Worm (Caenorhabditis elegans): ENCODE results near the gene try-8.

try-8 gene

DNA sequence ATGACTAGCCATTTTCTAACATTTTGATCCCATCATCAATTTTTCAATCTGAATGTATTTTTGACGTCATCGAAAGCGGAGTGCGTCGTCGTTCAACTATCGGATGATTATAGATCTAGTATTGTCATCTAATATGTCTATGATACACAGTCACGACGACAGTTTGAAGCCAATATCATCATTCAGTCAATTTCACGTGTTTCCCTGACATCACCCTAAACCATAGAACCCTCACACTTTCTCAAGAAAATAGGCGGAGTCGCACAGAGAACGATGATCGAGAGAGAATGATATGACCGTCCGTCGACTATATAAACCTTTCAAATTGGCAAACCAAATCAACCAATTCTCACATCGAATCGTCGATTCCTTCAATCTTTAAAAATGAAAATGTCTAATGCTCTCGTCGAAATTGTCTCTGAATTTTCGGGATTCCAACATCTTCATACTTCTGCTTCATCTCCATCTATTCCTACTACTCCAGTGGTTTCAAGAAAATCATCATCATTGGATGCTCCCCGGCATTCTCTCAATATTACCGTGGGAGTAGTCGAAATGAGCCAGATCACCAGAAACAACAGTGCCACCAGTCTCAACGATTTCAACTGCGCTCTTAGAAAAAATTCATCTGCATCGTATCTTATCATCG is 38.2 kb downstream of the try-8 start, which contains the start of gene F18E3.13:
Gene F18E3.13, plus strand, starts transcription at position 385 of the 649 bp plus-strand sequence.
- TF ChIP-seq nhr-11 (tag; optimal IDR thresholded peaks at IDR 0.05) (no peak), alr-1 (tag; optimal IDR thresholded peaks at IDR 0.05; ENCODE audit: borderline replicate concordance) (no peak), hpl-2 (GFP tag; optimal IDR thresholded peaks at IDR 0.05) (no peak), mab-9 (GFP tag; IDR thresholded peaks at IDR 0.05) (no peak), ceh-8 (GFP tag; optimal IDR thresholded peaks at IDR 0.05) (no peak), vab-15 (tag; optimal IDR thresholded peaks at IDR 0.05) (no peak), C34B4.2 (tag; optimal IDR thresholded peaks at IDR 0.05) (no peak), F16B12.6 (tag; optimal IDR thresholded peaks at IDR 0.05) (no peak), fkh-4 (tag; optimal IDR thresholded peaks at IDR 0.05; ENCODE audit: borderline replicate concordance) (no peak), fos-1 (tag; optimal IDR thresholded peaks at IDR 0.05) (no peak), nhr-90 (tag; optimal IDR thresholded peaks at IDR 0.05; ENCODE audit: poor library complexity) (peak; percentile 78), nhr-12 (tag; optimal IDR thresholded peaks at IDR 0.05) (no peak), lir-3 (tag; optimal IDR thresholded peaks at IDR 0.05; ENCODE audit: poor library complexity) (no peak), grh-1 (GFP tag; IDR thresholded peaks at IDR 0.05) (peak; percentile 53; the same call in 1 of the 2 replicates), sox-4 (tag; optimal IDR thresholded peaks at IDR 0.05) (no peak), ceh-90 (tag; optimal IDR thresholded peaks at IDR 0.05) (no peak), snpc-4 (tag; optimal IDR thresholded peaks at IDR 0.05) (no peak), lin-14 (GFP tag; optimal IDR thresholded peaks at IDR 0.05) (peak; percentile 71), C04F5.9 (tag; optimal IDR thresholded peaks at IDR 0.05) (no peak), lin-39 (tag; optimal IDR thresholded peaks at IDR 0.05) (no peak), nhr-20 (tag; optimal IDR thresholded peaks at IDR 0.05) (peak; percentile 95), nhr-47 (tag; optimal IDR thresholded peaks at IDR 0.05) (peak; percentile 34), skn-1 (tag; optimal IDR thresholded peaks at IDR 0.05) (peak; percentile 65), ets-5 (GFP tag; IDR thresholded peaks at IDR 0.05) (no peak), unc-98 (GFP tag; IDR thresholded peaks at IDR 0.05) (no peak), fkh-10 (GFP tag; optimal IDR thresholded peaks at IDR 0.05) (no peak), mef-2 (tag; optimal IDR thresholded peaks at IDR 0.05) (no peak), zag-1 (tag; optimal IDR thresholded peaks at IDR 0.05) (no peak), mep-1 (tag; optimal IDR thresholded peaks at IDR 0.05) (no peak), ztf-11 (tag; optimal IDR thresholded peaks at IDR 0.05) (no peak), nhr-77 (tag; optimal IDR thresholded peaks at IDR 0.05) (no peak), sup-37 (GFP tag; optimal IDR thresholded peaks at IDR 0.05) (no peak), pqm-1 (tag; optimal IDR thresholded peaks at IDR 0.05) (no peak), nhr-19 (GFP tag; conservative IDR thresholded peaks at IDR 0.05) (peak; percentile 97), unc-86 (tag; optimal IDR thresholded peaks at IDR 0.05) (no peak), irx-1 (tag; optimal IDR thresholded peaks at IDR 0.05) (no peak), blmp-1 (tag; optimal IDR thresholded peaks at IDR 0.05) (peak; percentile 90), nhr-85 (tag) (peak; percentile 98), swsn-7 (tag; optimal IDR thresholded peaks at IDR 0.05) (no peak), unc-30 (tag; optimal IDR thresholded peaks at IDR 0.05) (no peak), efl-1 (optimal IDR thresholded peaks at IDR 0.05) (no peak), efl-1 (GFP tag; optimal IDR thresholded peaks at IDR 0.05 in 1 of 2) (peak in 1 of 2 experiments; percentile 89), isw-1 (GFP tag; IDR thresholded peaks at IDR 0.05) (no peak), Y116A8C.19 (tag; optimal IDR thresholded peaks at IDR 0.05; ENCODE audit: borderline replicate concordance) (no peak), unc-130 (tag; optimal IDR thresholded peaks at IDR 0.05) (peak; percentile 32), xbp-1 (tag; optimal IDR thresholded peaks at IDR 0.05) (no peak), dsc-1 (tag; optimal IDR thresholded peaks at IDR 0.05) (no peak), nhr-84 (tag; optimal IDR thresholded peaks at IDR 0.05) (no peak), nhr-28 (tag; optimal IDR thresholded peaks at IDR 0.05) (no peak), elt-2 (tag; optimal IDR thresholded peaks at IDR 0.05) (no peak), unc-62 (GFP tag; optimal IDR thresholded peaks at IDR 0.05) (no peak), C16A3.4 (tag; optimal IDR thresholded peaks at IDR 0.05) (peak; percentile 43), zip-4 (GFP tag; optimal IDR thresholded peaks at IDR 0.05) (no peak), nhr-71 (tag; optimal IDR thresholded peaks at IDR 0.05) (peak; percentile 88)
